Fruit fly (Drosophila melanogaster) ovary, adult (tissue): ENCODE results near the gene eff.

ENCODE experiments used
- CG17801 ChIP-seq: fragments of 200-800 bp; optimal IDR thresholded peaks from 2 replicates; lab custom pipeline; 2019; ENCODE audit warnings: missing biosample characterization, mild to moderate bottlenecking, missing genetic modification characterization, moderate library complexity; ENCODE audit not compliant: partially characterized antibody

The eff gene

DNA sequence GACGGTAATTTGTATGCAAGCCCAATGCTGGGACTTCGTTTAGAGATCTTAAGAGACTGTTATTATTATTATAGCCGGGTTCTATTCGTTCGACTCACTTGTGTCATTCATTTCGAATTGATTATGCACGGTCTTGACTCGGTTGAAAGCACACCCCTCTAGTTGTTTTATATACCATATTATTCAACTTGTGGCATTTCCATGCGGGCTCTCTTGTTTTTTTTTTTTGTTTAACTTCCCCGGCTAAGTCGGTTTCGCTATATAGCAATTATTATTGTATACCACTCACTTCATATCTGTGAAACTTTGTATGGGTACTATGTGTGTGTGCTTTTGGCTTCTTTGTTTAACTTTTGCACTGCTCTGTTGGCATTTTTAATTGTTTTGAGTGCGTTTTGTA is 9.9 kb upstream of the eff start, which contains the start of gene smp-30:
Gene smp-30, minus strand, starts transcription at position 224 of the 400 bp plus-strand sequence.
- no peak for TF ChIP-seq CG17801 (GFP tag; lab: Kevin White, UChicago)

DNA sequence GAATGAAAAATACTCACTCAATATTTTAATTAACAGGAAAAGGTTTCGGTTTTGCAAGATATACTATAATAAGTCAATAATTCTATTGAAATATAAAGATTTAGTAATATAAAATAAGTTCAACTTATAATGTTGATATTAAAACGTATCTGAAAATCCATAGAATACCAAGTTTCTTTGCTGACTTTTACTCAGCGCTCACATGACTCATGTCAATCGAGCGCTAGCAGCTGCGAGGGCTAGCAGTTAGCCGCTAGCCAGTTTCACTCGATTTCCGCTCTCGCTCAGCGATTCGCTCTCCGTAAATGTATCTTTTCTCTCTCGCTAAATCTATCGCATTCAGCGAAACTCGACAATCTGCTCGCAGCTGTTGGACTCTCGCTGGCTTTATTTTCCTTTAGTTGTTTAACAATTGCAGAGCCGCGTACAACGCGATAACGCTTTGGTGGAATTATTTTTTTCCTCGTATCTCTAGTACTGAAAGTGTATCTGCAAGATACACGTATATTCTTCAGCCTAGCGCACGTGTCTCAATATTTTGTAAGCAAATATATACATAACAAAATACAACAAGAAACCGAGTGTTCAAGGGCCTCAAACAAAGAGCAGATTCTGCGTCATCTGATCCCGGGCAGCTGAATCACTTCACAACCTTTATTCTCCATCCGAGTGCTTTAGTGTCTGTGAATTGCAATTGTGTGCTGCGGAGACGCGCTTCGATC is 8.1 kb upstream of the eff start:
- peak; percentile 67 for TF ChIP-seq CG17801 (GFP tag; lab: Kevin White, UChicago)

DNA sequence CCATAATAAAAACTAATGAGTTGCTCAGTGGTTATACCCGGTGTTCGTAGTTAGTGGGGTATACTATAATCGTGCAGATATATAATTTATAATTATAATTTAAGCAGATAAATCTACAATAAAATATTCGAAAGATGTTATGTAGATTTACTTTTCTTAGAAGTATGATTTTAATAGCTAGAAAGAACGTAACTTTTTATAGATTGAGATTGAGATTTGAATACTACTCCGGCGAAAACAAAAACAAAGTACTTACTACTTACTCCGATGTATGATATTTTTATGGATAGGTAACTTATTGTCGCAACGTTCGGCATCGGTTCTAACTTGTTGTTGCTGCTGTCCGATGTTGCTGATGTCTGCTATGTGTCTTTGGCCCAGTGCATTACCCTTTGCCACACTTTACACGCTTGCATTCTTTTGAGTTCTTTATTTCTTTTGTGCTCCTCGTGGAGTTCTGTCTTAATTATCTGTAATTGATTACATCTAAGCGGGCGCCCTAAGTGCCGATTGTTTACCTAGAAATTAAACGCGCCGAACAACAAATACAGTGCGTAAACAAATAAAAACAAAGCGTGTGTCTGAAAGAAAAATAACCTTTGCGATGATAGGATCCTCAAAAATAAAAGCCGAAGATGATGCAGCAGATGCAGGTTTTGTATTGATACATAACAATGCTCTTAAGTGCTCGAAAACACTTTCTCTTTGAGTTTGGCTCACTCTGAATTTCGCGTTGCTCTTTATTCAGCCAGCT is 7.4 kb upstream of the eff start:
- TF ChIP-seq CG17801 (GFP tag; lab: Kevin White, UChicago) = no peak

DNA sequence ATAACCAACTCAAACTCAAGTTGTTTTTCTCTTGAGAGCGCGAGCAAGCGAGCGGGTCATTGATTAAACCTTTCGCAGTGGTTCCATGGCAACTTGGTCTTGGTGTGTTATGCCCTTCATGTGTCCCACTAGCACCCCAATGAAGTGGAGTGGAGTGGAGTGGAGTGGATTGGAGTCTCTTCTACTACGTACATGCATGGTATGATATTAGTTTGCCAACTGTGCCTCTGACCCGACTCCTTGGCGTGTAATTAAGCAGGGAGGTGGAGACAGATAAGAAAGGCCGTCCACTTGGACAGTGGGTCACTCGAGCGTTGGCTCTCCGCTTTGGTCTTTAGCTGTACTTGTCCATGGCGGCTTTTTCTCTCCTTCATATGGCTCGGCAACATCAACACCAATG is 6.8 kb upstream of the eff start:
- TF ChIP-seq CG17801 (GFP tag; lab: Kevin White, UChicago) = no peak

DNA sequence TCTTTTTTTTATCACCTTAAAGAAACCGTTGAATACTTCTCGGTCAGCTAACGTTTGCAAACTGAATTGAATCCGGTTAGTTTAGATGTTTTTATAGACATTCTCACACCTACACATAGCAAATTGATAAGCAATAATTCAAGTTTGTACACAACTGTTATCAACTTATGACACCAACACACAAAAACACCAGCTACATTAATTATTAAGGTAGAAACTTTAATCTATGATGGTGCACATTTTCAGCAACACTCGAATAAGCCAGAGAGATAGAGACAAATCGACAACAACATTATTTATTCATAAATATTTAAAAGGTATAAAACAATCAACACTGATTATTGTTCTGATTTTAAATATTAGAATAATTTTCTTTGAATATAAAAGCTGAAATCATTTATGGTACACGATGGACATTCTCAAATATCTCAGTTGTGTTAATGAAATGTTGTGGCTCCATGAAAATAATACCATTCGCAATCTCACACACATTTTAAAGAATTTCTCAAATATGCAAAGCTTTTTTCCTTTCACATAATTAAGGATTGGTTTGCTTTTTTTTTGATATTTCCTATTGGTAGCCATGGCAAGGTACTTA is 6.2 kb upstream of the eff start:
- no peak for TF ChIP-seq CG17801 (GFP tag; lab: Kevin White, UChicago)

DNA sequence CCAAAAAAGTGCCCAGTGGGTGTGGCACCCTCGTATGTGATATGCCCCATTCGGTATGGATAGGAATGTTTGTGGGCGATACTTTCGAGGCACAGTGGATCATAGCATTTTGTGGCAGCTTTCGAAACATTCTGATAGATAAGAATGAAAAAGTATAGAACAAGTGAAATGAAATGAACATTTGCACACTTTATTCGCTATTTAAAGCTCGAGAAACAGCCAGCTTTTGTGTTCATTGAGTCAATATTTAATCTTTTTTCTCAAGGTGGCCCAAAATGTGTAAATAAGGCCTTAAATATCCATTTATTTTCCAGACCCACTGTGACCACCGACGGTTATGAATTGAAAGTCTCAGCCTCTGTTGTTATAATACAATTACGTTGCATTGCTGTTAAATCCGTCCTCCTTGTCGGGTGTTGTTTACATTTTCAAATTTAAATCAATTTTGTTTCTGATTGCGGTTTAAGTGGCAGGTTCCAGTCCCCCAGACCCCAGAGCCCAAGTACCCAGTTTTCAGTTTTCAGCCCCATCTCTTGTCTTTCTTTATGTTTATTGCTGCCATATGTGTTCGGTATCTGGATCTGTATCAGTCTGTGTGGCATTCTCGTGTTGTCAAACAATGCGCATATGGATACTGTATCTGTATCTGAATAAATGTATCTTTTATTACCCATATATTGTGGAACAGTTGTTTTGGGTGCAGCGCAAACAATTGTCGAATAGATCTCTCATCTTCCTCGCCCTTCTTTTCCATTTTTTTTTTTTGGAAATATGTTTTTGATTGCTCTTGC is 3.4 kb upstream of the eff start:
- TF ChIP-seq CG17801 (GFP tag; lab: Kevin White, UChicago) = no peak

DNA sequence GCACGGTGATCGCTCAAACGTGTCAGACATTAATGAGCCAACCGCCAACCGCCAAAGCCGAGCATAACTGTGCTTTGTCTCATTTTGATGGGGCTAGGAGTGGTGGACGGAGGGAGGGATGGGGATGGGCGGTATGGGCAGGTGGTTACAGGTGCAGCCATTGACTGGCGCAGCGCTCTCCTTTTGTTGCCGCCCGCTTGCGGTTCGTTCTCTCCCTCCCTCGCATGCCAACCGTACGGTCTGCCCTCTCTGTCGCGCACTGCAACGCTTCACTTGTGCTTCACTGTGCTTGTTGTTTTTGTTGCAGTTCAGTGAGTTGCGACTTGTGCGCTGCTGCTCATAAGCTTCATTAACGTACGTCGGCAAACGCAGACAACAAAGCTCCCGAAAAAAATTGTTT is 2.3 kb upstream of the eff start:
- TF ChIP-seq CG17801 (GFP tag; lab: Kevin White, UChicago) = no peak

DNA sequence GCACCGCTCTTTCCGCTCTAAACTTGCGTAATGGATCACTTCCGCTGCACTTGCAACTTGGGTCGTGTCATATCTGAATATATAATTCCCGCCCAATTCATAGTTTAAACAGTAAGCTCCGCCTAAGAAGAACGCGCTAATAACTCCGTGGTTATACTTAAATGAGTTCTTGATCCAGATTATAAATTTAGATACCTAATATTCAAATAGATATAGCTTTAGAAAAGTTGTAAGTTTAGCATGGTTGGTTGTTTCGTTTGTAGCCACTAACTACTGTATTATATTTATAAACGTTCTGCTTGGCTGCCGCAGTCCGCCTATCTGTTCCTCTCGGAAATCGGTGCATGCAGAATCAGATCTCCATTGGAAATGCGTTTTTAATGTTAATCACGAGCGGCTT is 1.8 kb upstream of the eff start:
- peak; percentile 50 for TF ChIP-seq CG17801 (GFP tag; lab: Kevin White, UChicago)

DNA sequence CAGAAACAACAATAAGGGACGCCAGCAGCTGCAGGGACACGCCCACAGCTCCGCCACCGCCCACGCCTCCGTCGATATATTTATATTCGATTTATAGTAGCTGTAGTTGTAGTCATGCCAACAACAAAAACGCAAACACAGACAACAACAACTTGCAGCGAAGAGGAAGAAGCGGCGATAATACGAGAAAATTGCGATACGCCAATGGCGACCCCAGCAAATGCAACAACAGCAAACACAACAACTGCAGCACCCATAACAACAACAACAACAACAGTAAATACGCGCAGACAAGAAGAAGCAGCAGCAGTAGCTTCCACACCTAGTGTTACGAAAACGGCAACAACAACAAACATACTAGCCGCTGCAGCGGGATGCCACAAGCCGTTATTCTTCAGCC is 945 bp upstream of the eff start:
- no peak for TF ChIP-seq CG17801 (GFP tag; lab: Kevin White, UChicago)

DNA sequence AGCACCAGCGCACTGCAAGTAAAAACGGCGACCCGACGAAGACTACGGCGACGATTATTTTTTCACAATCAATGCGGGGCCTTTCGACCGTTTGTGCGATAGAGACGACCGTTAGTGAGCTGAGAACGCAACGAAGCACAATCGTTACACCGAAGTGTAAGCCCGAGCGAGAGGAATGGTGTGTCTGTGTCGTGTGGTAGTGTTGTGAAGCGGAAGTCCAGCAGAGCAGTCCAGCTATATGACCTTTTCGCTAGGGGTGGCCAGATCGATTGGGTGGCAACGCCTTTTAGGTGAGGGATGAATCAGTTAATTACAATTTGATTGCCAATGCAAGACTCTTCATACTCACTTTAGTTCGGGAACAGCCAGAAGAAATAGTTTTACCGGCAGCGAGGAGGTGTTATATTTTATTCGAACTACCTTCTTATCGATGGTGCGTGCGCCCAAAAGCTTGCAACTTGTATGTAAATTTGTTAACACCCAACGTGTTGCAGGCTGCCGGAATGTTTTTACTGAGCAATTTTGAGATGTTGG is 394 bp downstream of the eff start:
- TF ChIP-seq CG17801 (GFP tag; lab: Kevin White, UChicago) = peak; percentile 74

DNA sequence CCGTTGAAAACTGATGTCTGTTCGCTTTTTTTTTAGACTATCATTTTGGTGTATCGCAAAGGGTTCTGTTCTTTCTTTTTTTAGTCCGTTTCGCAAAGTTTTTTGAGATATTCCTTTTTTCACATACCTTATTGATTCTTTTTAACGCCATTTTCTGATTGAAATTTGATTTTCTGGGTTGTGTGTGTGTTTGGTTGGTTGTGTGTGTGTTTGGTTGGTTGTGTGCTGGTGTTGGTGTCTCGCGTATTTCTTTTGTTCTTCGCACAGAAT is 931 bp downstream of the eff start:
- no peak for TF ChIP-seq CG17801 (GFP tag; lab: Kevin White, UChicago)

DNA sequence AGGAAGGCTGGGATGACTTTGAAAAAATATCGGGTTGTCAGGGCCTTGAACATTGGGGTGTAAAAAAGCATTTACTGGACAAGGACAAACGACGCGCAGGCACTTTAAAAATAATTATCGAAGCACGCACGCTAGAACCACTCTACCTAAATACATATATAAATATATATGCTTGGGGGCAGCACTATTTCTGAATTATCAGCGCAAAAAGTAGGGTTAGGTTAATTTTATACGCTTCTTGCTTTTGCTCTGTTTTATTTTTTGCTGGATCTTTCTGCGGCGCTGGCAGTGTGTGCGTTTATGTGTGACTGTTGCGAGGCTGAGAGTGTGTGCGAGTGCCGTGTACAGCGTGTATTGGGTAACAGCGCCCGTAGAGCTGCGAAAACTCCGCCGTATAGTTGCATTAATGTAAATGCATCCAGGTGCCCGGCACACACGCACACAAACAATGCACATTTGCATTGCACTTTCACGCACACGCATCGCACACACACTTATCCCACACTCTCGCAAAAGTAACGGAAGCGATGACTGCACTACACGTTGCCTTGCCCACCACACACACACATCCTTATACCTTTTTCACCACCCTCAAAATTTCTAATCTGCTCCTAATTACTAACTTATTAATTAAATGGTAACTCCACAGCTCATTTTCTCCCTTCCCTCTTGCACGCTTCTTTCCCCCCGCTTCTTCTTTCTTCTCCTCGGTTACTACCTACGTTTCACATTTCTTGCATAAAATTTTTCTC is 1.4 kb downstream of the eff start:
- no peak for TF ChIP-seq CG17801 (GFP tag; lab: Kevin White, UChicago)

DNA sequence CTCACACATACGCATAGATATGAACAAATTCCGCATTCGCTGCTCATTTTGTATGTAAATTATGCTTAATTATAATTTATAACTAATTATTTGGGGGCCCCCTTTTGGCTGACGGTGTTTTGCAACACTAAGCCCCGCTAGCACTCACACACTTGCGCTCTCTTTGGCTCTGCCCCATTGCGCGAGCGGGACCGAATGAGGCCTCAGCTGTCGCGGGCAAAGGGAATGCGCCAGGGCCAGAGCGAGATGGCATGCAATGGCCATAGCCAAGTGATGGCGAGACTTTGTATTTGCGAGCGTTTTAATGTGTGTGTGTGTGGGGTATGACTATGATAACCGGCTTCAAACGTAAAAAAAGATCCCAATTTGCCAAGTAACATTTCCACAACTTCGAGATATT is 2.0 kb downstream of the eff start:
- TF ChIP-seq CG17801 (GFP tag; lab: Kevin White, UChicago) = peak; percentile 68
